Fruit fly (Drosophila melanogaster) whole organism, embryonic: Measurements from ENCODE around the gene SP1173.

Experiments used
- ATbp ChIP-seq: fragments of 200-800 bp; sonication (Bioruptor generic); optimal IDR thresholded peaks from 2 replicates; lab custom pipeline; 2017; ENCODE audit warnings: missing biosample characterization, mild to moderate bottlenecking, missing genetic modification characterization, missing genetic modification reagents
- Aef1 ChIP-seq: fragments of 200-800 bp; sonication (Bioruptor generic); IDR thresholded peaks from 3 replicates; pipeline ENCODE4 v1.3.6; 2022; ENCODE audit warnings: missing biosample characterization, missing genetic modification characterization
- Antp ChIP-seq: fragments of 200-800 bp; sonication (Bioruptor generic); optimal IDR thresholded peaks from 3 replicates; lab custom pipeline; 2016; ENCODE audit warnings: missing biosample characterization, missing genetic modification characterization
- Atf6 ChIP-seq: fragments of 200-800 bp; sonication (Bioruptor generic); IDR thresholded peaks from 2 replicates; pipeline ENCODE4 v1.3.6; 2022; ENCODE audit warnings: missing biosample characterization, missing genetic modification characterization
- B-H1 ChIP-seq: fragments of 200-800 bp; sonication (Bioruptor generic); IDR thresholded peaks from 3 replicates; pipeline ENCODE4 v1.3.6; 2022; ENCODE audit warnings: missing biosample characterization, missing genetic modification characterization
- CG10267 ChIP-seq: fragments of 200-800 bp; sonication (Bioruptor generic); optimal IDR thresholded peaks from 2 replicates; lab custom pipeline; 2018; ENCODE audit warnings: missing biosample characterization, mild to moderate bottlenecking, missing genetic modification characterization, moderate library complexity
- CG11247 ChIP-seq: fragments of 200-800 bp; sonication (Bioruptor generic); IDR thresholded peaks from 2 replicates; pipeline ENCODE4 v1.3.6; 2022; ENCODE audit warnings: missing biosample characterization, missing genetic modification characterization
- CG11695 ChIP-seq: fragments of 200-800 bp; sonication (Bioruptor generic); IDR thresholded peaks from 3 replicates; pipeline ENCODE4 v1.3.6; 2022; ENCODE audit warnings: missing biosample characterization, missing genetic modification characterization
- CG12071 ChIP-seq: fragments of 200-800 bp; sonication (Bioruptor generic); optimal IDR thresholded peaks from 3 replicates; lab custom pipeline; 2018; ENCODE audit warnings: missing biosample characterization, mild to moderate bottlenecking, missing genetic modification characterization
- CG12104 ChIP-seq: fragments of 200-800 bp; sonication (Bioruptor generic); optimal IDR thresholded peaks from 3 replicates; lab custom pipeline; 2016; ENCODE audit warnings: missing biosample characterization, missing genetic modification characterization
- CG12236 ChIP-seq: fragments of 200-800 bp; sonication (Bioruptor generic); optimal IDR thresholded peaks from 2 replicates; lab custom pipeline; 2016; ENCODE audit warnings: missing biosample characterization, missing genetic modification characterization
- CG12391 ChIP-seq: fragments of 200-800 bp; sonication (Bioruptor generic); optimal IDR thresholded peaks from 3 replicates; lab custom pipeline; 2018; ENCODE audit warnings: missing biosample characterization, mild to moderate bottlenecking, missing genetic modification characterization, moderate library complexity
- CG12769 ChIP-seq: fragments of 200-800 bp; sonication (Bioruptor generic); optimal IDR thresholded peaks from 2 replicates; lab custom pipeline; 2019; ENCODE audit warnings: missing biosample characterization, mild to moderate bottlenecking, missing genetic modification characterization, moderate library complexity
- CG13287 ChIP-seq: fragments of 200-800 bp; sonication (Bioruptor generic); IDR thresholded peaks from 2 replicates; pipeline ENCODE4 v1.3.6; 2022; ENCODE audit warnings: missing biosample characterization, missing genetic modification characterization; ENCODE audit not compliant: partially characterized antibody
- CG14965 ChIP-seq: fragments of 200-800 bp; sonication (Bioruptor generic); optimal IDR thresholded peaks from 2 replicates; lab custom pipeline; 2016; ENCODE audit warnings: missing biosample characterization, missing genetic modification characterization, borderline replicate concordance
- CG18476 ChIP-seq: fragments of 200-800 bp; sonication (Bioruptor generic); optimal IDR thresholded peaks from 2 replicates; lab custom pipeline; 2016; ENCODE audit warnings: missing biosample characterization, mild to moderate bottlenecking, missing genetic modification characterization
- CG3163 ChIP-seq: fragments of 200-800 bp; sonication (Bioruptor generic); optimal IDR thresholded peaks from 3 replicates; lab custom pipeline; 2016; ENCODE audit warnings: missing biosample characterization, missing genetic modification characterization
- CG3847 ChIP-seq: fragments of 200-800 bp; sonication (Bioruptor generic); IDR thresholded peaks from 2 replicates; pipeline ENCODE4 v1.3.6; 2022; ENCODE audit warnings: missing biosample characterization, missing genetic modification characterization
- CG4404 ChIP-seq: fragments of 200-800 bp; sonication (Bioruptor generic); IDR thresholded peaks from 2 replicates; pipeline ENCODE4 v1.3.6; 2022; ENCODE audit warnings: missing biosample characterization, missing genetic modification characterization
- CG4820 ChIP-seq: fragments of 200-800 bp; sonication (Bioruptor generic); optimal IDR thresholded peaks from 3 replicates; lab custom pipeline; 2016; ENCODE audit warnings: missing biosample characterization, missing genetic modification characterization
- CTCF ChIP-seq: fragments of 200-800 bp; sonication (Bioruptor generic); optimal IDR thresholded peaks from 2 replicates; lab custom pipeline; 2017; ENCODE audit warnings: missing biosample characterization, mild to moderate bottlenecking, missing genetic modification characterization, moderate library complexity
- Dek ChIP-seq: fragments of 200-800 bp; sonication (Bioruptor generic); optimal IDR thresholded peaks from 3 replicates; lab custom pipeline; 2019; ENCODE audit warnings: missing biosample characterization, mild to moderate bottlenecking, missing genetic modification characterization, moderate library complexity
- ERR ChIP-seq: fragments of 200-800 bp; sonication (Bioruptor generic); optimal IDR thresholded peaks from 2 replicates; lab custom pipeline; 2016; ENCODE audit warnings: missing biosample characterization, missing genetic modification characterization
- Fer1 ChIP-seq: fragments of 200-800 bp; sonication (Bioruptor generic); optimal IDR thresholded peaks from 2 replicates; lab custom pipeline; 2017; ENCODE audit warnings: missing biosample characterization, mild to moderate bottlenecking, missing genetic modification characterization
- Fer3 ChIP-seq: fragments of 200-800 bp; sonication (Bioruptor generic); optimal IDR thresholded peaks from 2 replicates; lab custom pipeline; 2018; ENCODE audit warnings: missing biosample characterization, mild to moderate bottlenecking, missing genetic modification characterization, moderate library complexity
- Mes4 ChIP-seq: fragments of 200-800 bp; sonication (Bioruptor generic); optimal IDR thresholded peaks from 2 replicates; lab custom pipeline; 2016; ENCODE audit warnings: missing biosample characterization, missing genetic modification characterization
- NFAT ChIP-seq: fragments of 200-800 bp; sonication (Bioruptor generic); IDR thresholded peaks from 2 replicates; pipeline ENCODE4 v1.3.6; 2022; ENCODE audit warnings: missing biosample characterization, missing genetic modification characterization
- Nf-YA ChIP-seq: fragments of 200-800 bp; sonication (Bioruptor generic); IDR thresholded peaks from 2 replicates; pipeline ENCODE4 v1.3.6; 2022; ENCODE audit warnings: missing biosample characterization, missing genetic modification characterization
- Nf-YC ChIP-seq: fragments of 200-800 bp; optimal IDR thresholded peaks from 3 replicates; lab custom pipeline; 2019; ENCODE audit warnings: missing biosample characterization, mild to moderate bottlenecking, missing genetic modification characterization, moderate library complexity
- Ravus ChIP-seq: fragments of 200-800 bp; sonication (Bioruptor generic); IDR thresholded peaks from 2 replicates; pipeline ENCODE4 v1.3.6; 2022; ENCODE audit warnings: missing biosample characterization, missing genetic modification characterization
- Rx ChIP-seq: fragments of 200-800 bp; sonication (Bioruptor generic); IDR thresholded peaks from 2 replicates; pipeline ENCODE4 v1.3.6; 2022; ENCODE audit warnings: missing biosample characterization, missing genetic modification characterization
- Sin3A ChIP-seq: fragments of >200 bp; optimal IDR thresholded peaks from 2 replicates; lab custom pipeline; 2018
- TFAM ChIP-seq: fragments of 200-800 bp; sonication (Bioruptor generic); optimal IDR thresholded peaks from 2 replicates; lab custom pipeline; 2017; ENCODE audit warnings: missing biosample characterization, missing genetic modification characterization, inconsistent platforms
- abd-A ChIP-seq: fragments of 200-800 bp; sonication (Bioruptor generic); optimal IDR thresholded peaks from 3 replicates; lab custom pipeline; 2019; ENCODE audit warnings: missing biosample characterization, mild to moderate bottlenecking, missing genetic modification characterization, moderate library complexity
- bigmax ChIP-seq: fragments of 200-800 bp; sonication (Bioruptor generic); optimal IDR thresholded peaks from 2 replicates; lab custom pipeline; 2018; ENCODE audit warnings: missing biosample characterization, mild to moderate bottlenecking, missing genetic modification characterization
- br ChIP-seq: fragments of >200 bp; optimal IDR thresholded peaks from 2 replicates; lab custom pipeline; 2017
- chif ChIP-seq, 2 experiments: fragments of 200-800 bp; sonication (Bioruptor generic); optimal IDR thresholded peaks; 3 replicates each; lab custom pipeline; 2016; ENCODE audit warnings: missing biosample characterization in 2 of 2, missing genetic modification characterization in 2 of 2
- chm ChIP-seq: fragments of 200-800 bp; sonication (Bioruptor generic); IDR thresholded peaks from 2 replicates; pipeline ENCODE4 v1.3.6; 2022; ENCODE audit warnings: missing biosample characterization, missing genetic modification characterization
- dmrt99B ChIP-seq: fragments of 200-800 bp; sonication (Bioruptor generic); optimal IDR thresholded peaks from 2 replicates; lab custom pipeline; 2018; ENCODE audit warnings: missing biosample characterization, mild to moderate bottlenecking, missing genetic modification characterization, moderate library complexity
- dpn ChIP-seq, 2 experiments: fragments of 200-800 bp; sonication (Bioruptor generic); optimal IDR thresholded peaks; 3 replicates each; lab custom pipeline; 2016; ENCODE audit warnings: missing biosample characterization in 2 of 2, missing genetic modification characterization in 2 of 2
- esg ChIP-seq: fragments of 200-800 bp; sonication (Bioruptor generic); conservative IDR thresholded peaks from 2 replicates; pipeline ENCODE4 v1.3.6; 2022; ENCODE audit warnings: missing biosample characterization, missing genetic modification characterization
- fd64A ChIP-seq: fragments of 200-800 bp; sonication (Bioruptor generic); optimal IDR thresholded peaks from 3 replicates; lab custom pipeline; 2018; ENCODE audit warnings: missing biosample characterization, mild to moderate bottlenecking, missing genetic modification characterization
- gcm ChIP-seq: fragments of 200-800 bp; sonication (Bioruptor generic); optimal IDR thresholded peaks from 2 replicates; lab custom pipeline; 2019; ENCODE audit warnings: missing biosample characterization, mild to moderate bottlenecking, missing genetic modification characterization, moderate library complexity
- hbn ChIP-seq: fragments of 200-800 bp; sonication (Bioruptor generic); IDR thresholded peaks from 2 replicates; pipeline ENCODE4 v1.3.6; 2022; ENCODE audit warnings: missing biosample characterization, missing genetic modification characterization; ENCODE audit not compliant: partially characterized antibody
- knrl ChIP-seq: fragments of 200-800 bp; sonication (Bioruptor generic); IDR thresholded peaks from 3 replicates; pipeline ENCODE4 v1.3.6; 2022; ENCODE audit warnings: missing biosample characterization, missing genetic modification characterization; ENCODE audit not compliant: partially characterized antibody
- nom ChIP-seq: fragments of 200-800 bp; sonication (Bioruptor generic); optimal IDR thresholded peaks from 2 replicates; lab custom pipeline; 2017; ENCODE audit warnings: missing biosample characterization, missing genetic modification characterization, mild to moderate bottlenecking, moderate library complexity, missing genetic modification reagents
- org-1 ChIP-seq: fragments of 200-800 bp; sonication (Bioruptor generic); optimal IDR thresholded peaks from 2 replicates; lab custom pipeline; 2017; ENCODE audit warnings: missing biosample characterization, missing genetic modification characterization
- schlank ChIP-seq: fragments of 200-800 bp; sonication (Bioruptor generic); optimal IDR thresholded peaks from 2 replicates; lab custom pipeline; 2018; ENCODE audit warnings: missing biosample characterization, mild to moderate bottlenecking, missing genetic modification characterization
- vvl ChIP-seq: fragments of 200-800 bp; sonication (Bioruptor generic); IDR thresholded peaks from 2 replicates; pipeline ENCODE4 v1.3.6; 2022; ENCODE audit warnings: missing biosample characterization, missing genetic modification characterization
- yki ChIP-seq: fragments of >200 bp; optimal IDR thresholded peaks from 3 replicates; lab custom pipeline; 2018
- zen ChIP-seq: fragments of 200-800 bp; sonication (Bioruptor generic); optimal IDR thresholded peaks from 3 replicates; lab custom pipeline; 2018; ENCODE audit warnings: missing biosample characterization, mild to moderate bottlenecking, missing genetic modification characterization, moderate library complexity

The SP1173 gene

DNA sequence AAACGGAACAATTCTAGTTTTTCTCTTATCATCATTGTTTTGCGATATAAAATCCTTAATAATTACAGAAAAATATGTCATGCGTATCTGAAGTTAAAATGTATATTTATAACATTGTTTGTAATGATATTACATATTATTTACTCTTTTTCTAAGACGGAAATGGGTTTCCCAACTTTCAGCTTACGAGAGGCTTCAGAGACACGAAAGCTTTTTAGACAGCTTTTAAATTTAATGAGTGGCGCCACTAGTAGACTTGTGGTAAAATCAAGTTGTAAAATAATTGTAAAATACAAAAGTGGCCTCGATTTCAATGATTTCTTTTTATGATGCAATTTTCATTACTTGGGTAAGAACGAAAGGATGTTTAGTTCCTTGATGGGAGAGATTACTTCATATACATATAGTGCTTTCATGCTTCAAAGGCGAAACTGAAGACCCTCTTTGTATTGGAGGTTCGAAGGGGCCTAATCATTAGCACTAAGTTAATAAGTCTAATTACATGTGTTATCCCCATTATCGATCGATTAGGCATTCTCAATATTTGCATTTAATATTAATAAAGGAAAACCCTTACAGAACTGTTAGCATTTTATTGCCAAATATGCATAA lies 5.8 kb upstream of the SP1173 start (continued):
- TF ChIP-seq CG4404 (no peak), Mes4 (GFP tag; lab: Kevin White, UChicago) (peak; percentile 64), ATbp (GFP tag; lab: Kevin White, UChicago) (peak; percentile 94), CG12391 (tag; lab: Kevin White, UChicago) (peak; percentile 75), Antp (peak; percentile 83), CG18476 (GFP tag; lab: Kevin White, UChicago) (peak; percentile 53), hbn (no peak), CTCF (GFP tag; lab: Kevin White, UChicago) (peak; percentile 92), ERR (GFP tag; lab: Kevin White, UChicago) (peak; percentile 22), Fer1 (GFP tag; lab: Kevin White, UChicago) (peak; percentile 93), CG3847 (peak; percentile 74), dmrt99B (tag; lab: Kevin White, UChicago) (peak; percentile 67), CG12236 (GFP tag; lab: Kevin White, UChicago) (peak; percentile 26), gcm (GFP tag; lab: Kevin White, UChicago) (peak; percentile 71), knrl (GFP tag; lab: Robert Waterston, UW) (no peak), dpn (GFP tag; optimal IDR thresholded peaks at IDR 0.05; lab: Kevin White, UChicago) (peak; percentile 65 to 79), fd64A (GFP tag; lab: Kevin White, UChicago) (peak; percentile 44), vvl (peak; percentile 94), br (lab: Kevin White, UChicago) (no peak), B-H1 (GFP tag; lab: Robert Waterston, UW) (peak; percentile 71), chm (GFP tag; lab: Robert Waterston, UW) (peak; percentile 85; the same call in 1 of the 2 replicates), NFAT (GFP tag; lab: Robert Waterston, UW) (peak; percentile 93), CG4820 (GFP tag; lab: Kevin White, UChicago) (peak; percentile 76), Sin3A (lab: Kevin White, UChicago) (no peak), Rx (GFP tag; lab: Robert Waterston, UW) (peak; percentile 82), CG12769 (peak; percentile 67), yki (lab: Kevin White, UChicago) (no peak), org-1 (peak; percentile 82), CG13287 (no peak; the same call in 1 of the 2 replicates), Nf-YC (tag; lab: Kevin White, UChicago) (peak; percentile 33), nom (GFP tag; lab: Kevin White, UChicago) (no peak), CG14965 (peak; percentile 34), CG12071 (GFP tag; lab: Kevin White, UChicago) (peak; percentile 91), chif (GFP tag; optimal IDR thresholded peaks at IDR 0.05; lab: Kevin White, UChicago) (peak; percentile 35 to 73), schlank (tag; lab: Kevin White, UChicago) (peak; percentile 92), Atf6 (GFP tag; lab: Robert Waterston, UW) (peak; percentile 82), CG3163 (GFP tag; lab: Kevin White, UChicago) (peak; percentile 34), Fer3 (tag; lab: Kevin White, UChicago) (peak; percentile 94), CG11247 (peak; percentile 93), CG11695 (GFP tag; lab: Robert Waterston, UW) (peak; percentile 66; the same call in 2 of the 3 replicates), Dek (tag; lab: Kevin White, UChicago) (peak; percentile 88), CG10267 (tag; lab: Kevin White, UChicago) (peak; percentile 41), Aef1 (GFP tag; lab: Robert Waterston, UW) (peak; percentile 70), CG12104 (GFP tag; lab: Kevin White, UChicago) (peak; percentile 93), abd-A (tag; lab: Kevin White, UChicago) (no peak), Ravus (GFP tag; lab: Robert Waterston, UW) (no peak; the same call in 1 of the 2 replicates), esg (GFP tag; lab: Robert Waterston, UW) (peak; percentile 35; the same call in 1 of the 2 replicates), TFAM (peak; percentile 60), zen (tag; lab: Kevin White, UChicago) (no peak), bigmax (GFP tag; lab: Kevin White, UChicago) (peak; percentile 76), Nf-YA (GFP tag; lab: Robert Waterston, UW) (peak; percentile 67)
